Worm (Caenorhabditis elegans) whole organism, early embryonic: ENCODE data around the gene nish-1.

Experiments
- B0310.2 ChIP-seq: sonication (generic microtip); optimal IDR thresholded peaks from 2 replicates; lab custom pipeline; 2016; ENCODE audit warnings: mild to moderate bottlenecking, missing genetic modification characterization, missing compliant biosample characterization
- F13C5.2 ChIP-seq: sonication (generic microtip); optimal IDR thresholded peaks from 2 replicates; lab custom pipeline; 2017; ENCODE audit warnings: mild to moderate bottlenecking, missing genetic modification characterization, inconsistent platforms, missing compliant biosample characterization
- aly-1 ChIP-seq: sonication (generic microtip); optimal IDR thresholded peaks from 2 replicates; lab custom pipeline; 2016; ENCODE audit warnings: missing genetic modification characterization, missing compliant biosample characterization
- ama-1 ChIP-seq: fragments of 150-350 bp; optimal IDR thresholded peaks from 2 replicates; lab custom pipeline; 2014
- ceh-36 ChIP-seq: sonication (generic microtip); optimal IDR thresholded peaks from 2 replicates; lab custom pipeline; 2016; ENCODE audit warnings: missing genetic modification characterization, inconsistent platforms, missing compliant biosample characterization
- flt-1 ChIP-seq: fragments of 200-800 bp; sonication (Bioruptor generic); IDR thresholded peaks from 2 replicates; pipeline ENCODE4 v1.3.6; 2022; ENCODE audit warnings: missing genetic modification characterization, missing compliant biosample characterization
- hmbx-1 ChIP-seq: sonication (generic microtip); optimal IDR thresholded peaks from 2 replicates; lab custom pipeline; 2016; ENCODE audit warnings: mild to moderate bottlenecking, missing genetic modification characterization, missing compliant biosample characterization
- hnd-1 ChIP-seq: sonication (generic microtip); optimal IDR thresholded peaks from 2 replicates; lab custom pipeline; 2016; ENCODE audit warnings: missing genetic modification characterization, missing compliant biosample characterization
- pes-1 ChIP-seq: fragments of 200-800 bp; sonication (Bioruptor generic); IDR thresholded peaks from 2 replicates; pipeline ENCODE4 v1.3.6; 2022; ENCODE audit warnings: missing genetic modification reagents, missing genetic modification characterization, missing compliant biosample characterization
- scrt-1 ChIP-seq: fragments of 200-800 bp; sonication (Bioruptor generic); IDR thresholded peaks from 2 replicates; pipeline ENCODE4 v1.3.6; 2022; ENCODE audit warnings: missing genetic modification characterization, missing compliant biosample characterization

ce11 chrIV:10867370-10868146 is 3.4 kb downstream of the nish-1 start:
- no peak for TF ChIP-seq B0310.2 (tag; lab: Kevin White, UChicago)
- TF ChIP-seq hnd-1 (tag; lab: Kevin White, UChicago) = no peak
- no peak for TF ChIP-seq ceh-36 (tag; lab: Kevin White, UChicago)
- TF ChIP-seq F13C5.2 (tag; lab: Kevin White, UChicago) = no peak
- TF ChIP-seq ama-1 = no peak
- no peak for TF ChIP-seq aly-1
- no peak for TF ChIP-seq scrt-1 (GFP tag; lab: Robert Waterston, UW)
- no peak for TF ChIP-seq pes-1 (GFP tag; lab: Robert Waterston, UW)
- no peak for TF ChIP-seq flt-1 (GFP tag; lab: Robert Waterston, UW)
- TF ChIP-seq hmbx-1 = no peak
